Worm (Caenorhabditis elegans) whole organism, young adult: Measurements from ENCODE around the gene sel-1.

Experiments
- F10E7.11 ChIP-seq: sonication (generic microtip); optimal IDR thresholded peaks from 2 replicates; lab custom pipeline; 2017; ENCODE audit warnings: mild to moderate bottlenecking, missing genetic modification characterization, moderate library complexity, missing compliant biosample characterization
- F49E8.2 ChIP-seq: sonication (generic microtip); optimal IDR thresholded peaks from 3 replicates; lab custom pipeline; 2017; ENCODE audit warnings: missing genetic modification characterization, mild to moderate bottlenecking, missing compliant biosample characterization, antibody characterized with exemption, moderate library complexity; ENCODE audit not compliant: insufficient read depth
- F52B5.7 ChIP-seq: sonication (generic microtip); optimal IDR thresholded peaks from 2 replicates; lab custom pipeline; 2016; ENCODE audit warnings: mild to moderate bottlenecking, missing genetic modification characterization, missing compliant biosample characterization
- F55B11.4 ChIP-seq: sonication (generic microtip); optimal IDR thresholded peaks from 2 replicates; lab custom pipeline; 2016; ENCODE audit warnings: missing compliant biosample characterization, missing genetic modification characterization, borderline replicate concordance; ENCODE audit not compliant: insufficient read depth
- K12H6.12 ChIP-seq: fragments of 200-800 bp; sonication (Bioruptor generic); optimal IDR thresholded peaks from 2 replicates; lab custom pipeline; 2018; ENCODE audit warnings: mild to moderate bottlenecking, missing genetic modification characterization, missing compliant biosample characterization
- Y53F4B.3 ChIP-seq: fragments of 200-800 bp; sonication (Bioruptor generic); IDR thresholded peaks from 2 replicates; pipeline ENCODE4 v1.3.6; 2022; ENCODE audit warnings: missing genetic modification reagents, missing genetic modification characterization, missing compliant biosample characterization
- Y53G8AR.9 ChIP-seq: fragments of 200-800 bp; sonication (Bioruptor generic); conservative IDR thresholded peaks from 2 replicates; pipeline ENCODE4 v1.3.6; 2022; ENCODE audit warnings: missing genetic modification reagents, missing genetic modification characterization, missing compliant biosample characterization
- Y79H2A.3 ChIP-seq: fragments of 200-800 bp; sonication (Bioruptor generic); conservative IDR thresholded peaks from 2 replicates; pipeline ENCODE4 v1.3.6; 2022; ENCODE audit warnings: missing genetic modification reagents, missing genetic modification characterization, missing compliant biosample characterization
- ZK185.1 ChIP-seq: sonication (generic microtip); optimal IDR thresholded peaks from 2 replicates; lab custom pipeline; 2016; ENCODE audit warnings: mild to moderate bottlenecking, missing genetic modification characterization, missing compliant biosample characterization; ENCODE audit not compliant: poor library complexity, severe bottlenecking
- akir-1 ChIP-seq: fragments of 200-800 bp; sonication (Bioruptor generic); optimal IDR thresholded peaks from 2 replicates; lab custom pipeline; 2018; ENCODE audit warnings: mild to moderate bottlenecking, missing genetic modification characterization, moderate library complexity, missing compliant biosample characterization
- athp-1 ChIP-seq: sonication (generic microtip); optimal IDR thresholded peaks from 2 replicates; lab custom pipeline; 2017; ENCODE audit warnings: mild to moderate bottlenecking, missing genetic modification characterization, missing compliant biosample characterization
- attf-5 ChIP-seq: fragments of 200-800 bp; sonication (Bioruptor generic); optimal IDR thresholded peaks from 2 replicates; lab custom pipeline; 2018; ENCODE audit warnings: mild to moderate bottlenecking, missing genetic modification characterization, missing compliant biosample characterization
- attf-6 ChIP-seq: fragments of 200-800 bp; sonication (Bioruptor generic); IDR thresholded peaks from 2 replicates; pipeline ENCODE4 v1.3.6; 2022; ENCODE audit warnings: missing genetic modification reagents, missing genetic modification characterization, missing compliant biosample characterization
- bed-2 ChIP-seq: fragments of 200-800 bp; sonication (Bioruptor generic); IDR thresholded peaks from 2 replicates; pipeline ENCODE4 v1.3.6; 2022; ENCODE audit warnings: missing genetic modification reagents, missing genetic modification characterization, missing compliant biosample characterization
- die-1 ChIP-seq: sonication (generic microtip); optimal IDR thresholded peaks from 2 replicates; lab custom pipeline; 2016; ENCODE audit warnings: missing genotype, mild to moderate bottlenecking, missing genetic modification characterization, missing compliant biosample characterization
- dpff-1 ChIP-seq: sonication (generic microtip); optimal IDR thresholded peaks from 2 replicates; lab custom pipeline; 2017; ENCODE audit warnings: mild to moderate bottlenecking, missing genetic modification characterization, missing compliant biosample characterization
- efl-1 ChIP-seq: fragments of 150-350 bp; optimal IDR thresholded peaks from 2 replicates; lab custom pipeline; 2014; ENCODE audit warnings: missing biosample characterization, missing genetic modification reagents, missing genetic modification characterization
- egrh-3 ChIP-seq: fragments of 200-800 bp; sonication (Bioruptor generic); IDR thresholded peaks from 2 replicates; pipeline ENCODE4 v1.3.6; 2022; ENCODE audit warnings: missing genetic modification reagents, missing genetic modification characterization, missing compliant biosample characterization
- fkh-3 ChIP-seq: sonication (generic microtip); optimal IDR thresholded peaks from 2 replicates; lab custom pipeline; 2016; ENCODE audit warnings: mild to moderate bottlenecking, missing genetic modification characterization, missing compliant biosample characterization
- him-1 ChIP-seq: sonication (generic microtip); optimal IDR thresholded peaks from 2 replicates; lab custom pipeline; 2016; ENCODE audit warnings: missing genotype, missing genetic modification reagents, missing genetic modification characterization, missing compliant biosample characterization
- madf-10 ChIP-seq: sonication (generic microtip); optimal IDR thresholded peaks from 2 replicates; lab custom pipeline; 2016; ENCODE audit warnings: mild to moderate bottlenecking, missing genetic modification characterization, missing compliant biosample characterization
- mcd-1 ChIP-seq: fragments of 200-800 bp; sonication (Bioruptor generic); IDR thresholded peaks from 2 replicates; pipeline ENCODE4 v1.3.6; 2022; ENCODE audit warnings: missing genetic modification reagents, missing genetic modification characterization, missing compliant biosample characterization
- nfyb-1 ChIP-seq: fragments of 200-800 bp; sonication (Bioruptor generic); IDR thresholded peaks from 2 replicates; pipeline ENCODE4 v1.3.6; 2022; ENCODE audit warnings: missing genetic modification reagents, missing genetic modification characterization, missing compliant biosample characterization
- nhr-120 ChIP-seq: fragments of 200-800 bp; sonication (Bioruptor generic); IDR thresholded peaks from 2 replicates; pipeline ENCODE4 v1.3.6; 2022; ENCODE audit warnings: missing genetic modification characterization, missing compliant biosample characterization
- nhr-80 ChIP-seq: sonication (generic microtip); optimal IDR thresholded peaks from 2 replicates; lab custom pipeline; 2016; ENCODE audit warnings: missing genetic modification characterization, missing compliant biosample characterization
- pbrm-1 ChIP-seq: fragments of 200-800 bp; sonication (Bioruptor generic); IDR thresholded peaks from 2 replicates; pipeline ENCODE4 v1.3.6; 2022; ENCODE audit warnings: missing genetic modification reagents, missing genetic modification characterization, missing compliant biosample characterization
- snpc-1.1 ChIP-seq: sonication (generic microtip); optimal IDR thresholded peaks from 2 replicates; lab custom pipeline; 2017; ENCODE audit warnings: missing genetic modification characterization, mild to moderate bottlenecking, missing compliant biosample characterization, antibody characterized with exemption, moderate library complexity, missing genotype, missing genetic modification reagents; ENCODE audit not compliant: insufficient read depth
- snpc-3.4 ChIP-seq: sonication (generic microtip); optimal IDR thresholded peaks from 2 replicates; lab custom pipeline; 2017; ENCODE audit warnings: missing genetic modification characterization, mild to moderate bottlenecking, missing compliant biosample characterization, antibody characterized with exemption, moderate library complexity, missing genotype, missing genetic modification reagents
- snpc-4 ChIP-seq, 5 experiments: fragments of 150-350 bp in 1 of 5; sonication (generic microtip) in 4 of 5; optimal IDR thresholded peaks; 2 replicates each; lab custom pipeline; 2014 to 2018; ENCODE audit warnings: missing genetic modification characterization in 5 of 5, missing biosample characterization in 3 of 5, antibody characterized with exemption in 2 of 5, mild to moderate bottlenecking in 2 of 5, missing compliant biosample characterization in 2 of 5, missing genotype in 2 of 5, moderate library complexity in 2 of 5, missing genetic modification reagents in 1 of 5
- somi-1 ChIP-seq: fragments of 200-800 bp; sonication (Bioruptor generic); optimal IDR thresholded peaks from 2 replicates; lab custom pipeline; 2018; ENCODE audit warnings: mild to moderate bottlenecking, missing genetic modification characterization, missing compliant biosample characterization
- tlf-1 ChIP-seq: fragments of 200-800 bp; sonication (Bioruptor generic); optimal IDR thresholded peaks from 2 replicates; lab custom pipeline; 2018; ENCODE audit warnings: mild to moderate bottlenecking, missing genetic modification characterization, missing compliant biosample characterization
- ztf-25 ChIP-seq: fragments of 200-800 bp; sonication (Bioruptor generic); IDR thresholded peaks from 2 replicates; pipeline ENCODE4 v1.3.6; 2022; ENCODE audit warnings: missing genetic modification reagents, missing genetic modification characterization, missing compliant biosample characterization
- ztf-26 ChIP-seq: sonication (generic microtip); optimal IDR thresholded peaks from 2 replicates; lab custom pipeline; 2017; ENCODE audit warnings: missing genetic modification characterization, missing compliant biosample characterization
- ztf-6 ChIP-seq: fragments of 200-800 bp; sonication (Bioruptor generic); IDR thresholded peaks from 2 replicates; pipeline ENCODE4 v1.3.6; 2022; ENCODE audit warnings: missing genetic modification reagents, missing genetic modification characterization, missing compliant biosample characterization

Gene sel-1

DNA sequence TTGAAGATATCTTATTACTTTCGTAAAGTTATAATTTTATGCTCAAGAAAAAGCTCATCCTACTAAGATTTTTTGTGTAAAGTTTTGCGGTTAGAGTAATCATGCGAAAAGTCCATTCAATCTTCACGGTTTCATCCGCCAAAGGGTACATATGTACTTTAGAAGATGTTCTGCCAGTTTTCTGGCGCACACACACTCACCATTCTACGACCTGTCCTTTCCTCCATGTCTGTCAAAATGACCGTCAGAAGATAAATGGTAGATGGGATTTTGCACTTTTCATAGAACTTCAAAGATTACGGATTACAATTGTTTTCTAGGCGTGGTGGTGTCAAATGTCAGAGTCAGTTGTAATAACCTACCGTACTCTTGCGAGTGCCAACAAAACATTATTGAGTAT lies 23.0 kb upstream of the sel-1 start:
- TF ChIP-seq bed-2 (GFP tag; lab: Robert Waterston, UW) (no peak), K12H6.12 (tag; lab: Kevin White, UChicago) (no peak), ztf-25 (GFP tag; lab: Robert Waterston, UW) (no peak)

DNA sequence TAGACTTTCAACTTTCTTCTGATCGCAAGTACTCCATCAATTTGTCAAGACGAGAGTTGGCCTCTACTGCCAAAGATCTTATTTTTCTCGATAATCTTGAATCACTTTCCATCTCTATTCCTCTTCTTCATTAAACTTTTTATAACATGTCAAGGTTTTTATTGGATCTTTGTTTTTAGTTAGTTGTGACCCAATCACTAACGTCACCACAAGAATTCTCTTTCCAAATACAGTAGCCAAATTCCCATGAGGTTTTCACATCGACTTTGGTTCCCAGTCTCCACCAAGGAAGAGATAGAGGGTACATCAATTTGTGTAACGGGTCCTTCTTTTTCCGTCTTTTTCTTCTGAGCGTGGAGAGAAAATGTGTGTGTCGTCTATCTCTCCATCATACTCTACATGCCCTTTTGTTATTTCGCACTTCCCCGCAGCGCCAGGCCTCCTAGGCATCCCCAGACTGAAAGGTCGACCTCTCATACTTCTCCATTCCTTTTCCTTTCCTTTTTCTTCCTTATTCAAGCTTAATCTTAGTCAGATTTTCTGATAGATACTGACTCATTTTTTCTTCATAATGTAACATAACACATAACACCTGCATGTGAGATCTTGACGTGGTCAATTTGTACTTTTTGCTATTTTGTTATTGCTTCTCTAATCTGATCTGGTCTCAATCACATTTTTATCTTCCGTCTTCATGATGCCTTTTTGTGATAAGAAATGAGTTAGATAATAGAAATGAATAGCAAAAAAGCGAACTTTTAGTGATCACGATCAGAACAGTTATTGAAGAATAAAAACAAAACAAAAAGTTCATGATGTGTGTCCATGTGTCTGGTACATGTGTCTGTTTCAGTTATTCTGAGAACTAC lies 21.3 kb upstream of the sel-1 start:
- no peak for TF ChIP-seq egrh-3 (GFP tag; lab: Robert Waterston, UW)
- no peak for TF ChIP-seq F49E8.2 (tag; lab: Kevin White, UChicago)
- TF ChIP-seq attf-6, result no peak
- no peak for TF ChIP-seq snpc-4 (GFP tag; optimal IDR thresholded peaks at IDR 0.05; lab: Kevin White, UChicago)
- TF ChIP-seq snpc-4 (tag; optimal IDR thresholded peaks at IDR 0.05; lab: Kevin White, UChicago), result no peak
- no peak for TF ChIP-seq die-1 (tag; lab: Kevin White, UChicago)
- no peak for TF ChIP-seq athp-1 (tag; lab: Kevin White, UChicago)
- no peak for TF ChIP-seq snpc-1.1 (tag; lab: Kevin White, UChicago)
- no peak for TF ChIP-seq F52B5.7 (tag; lab: Kevin White, UChicago)
- no peak for TF ChIP-seq efl-1 (GFP tag; lab: Kevin White, UChicago)
- TF ChIP-seq nfyb-1 (GFP tag; lab: Robert Waterston, UW), result no peak
- TF ChIP-seq, all 124 proteins: peak for 0

DNA sequence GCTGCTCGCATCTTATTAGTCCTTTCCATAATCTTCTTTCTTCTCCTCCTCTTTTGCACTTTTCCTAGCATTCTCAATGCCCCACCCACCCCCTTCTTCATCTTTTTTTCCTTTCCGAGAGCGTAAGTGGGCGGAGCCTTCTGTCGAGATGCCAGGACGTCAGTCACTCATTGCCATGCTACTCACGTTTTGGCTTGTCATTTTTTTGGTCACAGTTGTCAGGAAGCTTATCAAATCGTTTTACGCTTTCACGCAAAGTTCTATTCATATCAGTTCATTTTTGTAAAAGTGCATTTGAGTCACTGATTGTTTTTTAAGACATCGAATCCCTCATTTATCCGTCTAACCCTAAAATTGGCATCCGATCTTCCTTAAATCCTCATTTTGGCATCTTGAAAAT lies 20.5 kb upstream of the sel-1 start:
- TF ChIP-seq tlf-1 (GFP tag; lab: Kevin White, UChicago), result no peak
- no peak for TF ChIP-seq mcd-1 (GFP tag; lab: Robert Waterston, UW)
- peak; percentile 23 for TF ChIP-seq nhr-80
- TF ChIP-seq dpff-1 (tag; lab: Kevin White, UChicago), result no peak
- TF ChIP-seq ZK185.1 (tag; lab: Kevin White, UChicago), result peak; percentile 13
- TF ChIP-seq F55B11.4 (tag; lab: Kevin White, UChicago), result no peak
- TF ChIP-seq, all 124 proteins: peak for 2

DNA sequence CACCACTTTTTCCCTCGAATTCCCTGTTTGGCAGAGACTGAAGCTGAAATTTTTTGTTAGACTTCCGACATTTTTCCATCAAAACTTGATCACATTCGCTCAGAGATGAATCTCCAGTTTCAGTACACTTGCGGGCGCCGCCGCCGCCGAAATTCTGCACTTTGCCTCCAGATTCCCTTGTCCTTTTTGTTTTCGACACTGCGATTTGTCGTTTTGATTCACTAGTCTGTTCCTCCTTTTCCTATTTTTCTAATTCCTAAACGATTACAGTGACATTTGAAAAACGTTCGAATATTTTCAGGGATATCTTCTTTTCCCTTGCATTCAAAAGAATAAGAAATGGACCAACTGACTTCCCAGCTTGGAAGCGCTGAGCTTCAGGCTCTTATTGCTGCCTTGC lies 19.8 kb upstream of the sel-1 start, which contains the start of gene F45D3.2:
TSS of gene F45D3.2 (plus strand) at position 301 of the 400 bp plus-strand sequence.
- TF ChIP-seq akir-1 (no peak), Y53F4B.3 (no peak), Y53G8AR.9 (GFP tag; lab: Robert Waterston, UW) (no peak), attf-5 (GFP tag; lab: Kevin White, UChicago) (no peak), Y79H2A.3 (GFP tag; lab: Robert Waterston, UW) (no peak)

DNA sequence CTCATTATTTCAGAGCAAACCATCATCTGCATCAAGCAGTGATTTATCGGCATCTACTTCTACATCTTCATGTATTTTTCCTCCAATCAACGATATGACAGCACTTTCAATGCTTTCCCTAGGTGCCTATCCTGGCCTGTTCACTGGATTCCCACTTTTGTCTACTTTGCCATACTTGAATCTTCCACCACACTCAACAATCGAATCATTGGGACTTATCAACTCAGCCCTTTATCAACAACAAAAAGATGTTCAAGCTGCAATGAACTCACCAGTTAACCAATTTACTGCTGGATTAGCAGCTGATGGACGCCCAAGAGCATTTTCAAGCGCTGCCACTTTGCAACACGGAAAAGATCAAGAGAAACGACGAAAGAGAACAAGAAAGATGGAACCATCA lies 19.3 kb upstream of the sel-1 start:
- TF ChIP-seq ztf-26 (tag; lab: Kevin White, UChicago) (no peak), somi-1 (GFP tag; lab: Kevin White, UChicago) (no peak), ztf-6 (GFP tag; lab: Robert Waterston, UW) (no peak), F10E7.11 (tag; lab: Kevin White, UChicago) (no peak), him-1 (tag; lab: Kevin White, UChicago) (no peak), snpc-3.4 (no peak), pbrm-1 (GFP tag; lab: Robert Waterston, UW) (no peak), nhr-120 (GFP tag; lab: Robert Waterston, UW) (no peak), fkh-3 (tag; lab: Kevin White, UChicago) (no peak), madf-10 (no peak)
